Worm (Caenorhabditis elegans) whole organism, L4 larva: ENCODE measurements around the gene cdc-73.

Source experiments
- D1046.2 ChIP-seq: fragments of 200-800 bp; sonication (Bioruptor generic); IDR thresholded peaks from 2 replicates; pipeline ENCODE4 v1.3.6; 2022; ENCODE audit warnings: missing genetic modification characterization, missing compliant biosample characterization
- F10B5.3 ChIP-seq: sonication (generic microtip); optimal IDR thresholded peaks from 2 replicates; lab custom pipeline; 2016; ENCODE audit warnings: mild to moderate bottlenecking, missing genetic modification characterization, missing compliant biosample characterization
- F26F4.8 ChIP-seq: fragments of 200-800 bp; sonication (Bioruptor generic); conservative IDR thresholded peaks from 2 replicates; pipeline ENCODE4 v1.3.6; 2022; ENCODE audit warnings: missing genetic modification characterization, missing compliant biosample characterization
- R02D3.7 ChIP-seq: fragments of 150-350 bp; sonication (generic microtip); optimal IDR thresholded peaks from 3 replicates; lab custom pipeline; 2014; ENCODE audit warnings: missing biosample characterization, missing genetic modification characterization
- T26A8.4 ChIP-seq: fragments of 200-800 bp; sonication (Bioruptor generic); IDR thresholded peaks from 2 replicates; pipeline ENCODE4 v1.3.6; 2022; ENCODE audit warnings: missing genetic modification characterization, missing compliant biosample characterization
- Y105C5A.15 ChIP-seq: fragments of 200-800 bp; sonication (Bioruptor generic); IDR thresholded peaks from 2 replicates; pipeline ENCODE4 v1.3.6; 2022; ENCODE audit warnings: missing genetic modification characterization, missing compliant biosample characterization
- Y5F2A.4 ChIP-seq: fragments of 200-800 bp; sonication (Bioruptor generic); optimal IDR thresholded peaks from 2 replicates; lab custom pipeline; 2018; ENCODE audit warnings: mild to moderate bottlenecking, missing genetic modification characterization, missing compliant biosample characterization
- aly-2 ChIP-seq: sonication (generic microtip); optimal IDR thresholded peaks from 2 replicates; lab custom pipeline; 2018; ENCODE audit warnings: missing biosample characterization, missing genetic modification characterization
- attf-4 ChIP-seq: sonication (generic microtip); optimal IDR thresholded peaks from 3 replicates; lab custom pipeline; 2017; ENCODE audit warnings: missing biosample characterization, missing genetic modification characterization
- ceh-28 ChIP-seq: fragments of 150-350 bp; optimal IDR thresholded peaks from 2 replicates; lab custom pipeline; 2014; ENCODE audit warnings: missing biosample characterization, missing genetic modification reagents, missing genetic modification characterization
- ceh-62 ChIP-seq: sonication (generic microtip); optimal IDR thresholded peaks from 2 replicates; lab custom pipeline; 2017; ENCODE audit warnings: missing biosample characterization, missing genetic modification characterization
- ceh-82 ChIP-seq: sonication (generic microtip); optimal IDR thresholded peaks from 2 replicates; lab custom pipeline; 2017; ENCODE audit warnings: missing biosample characterization, missing genetic modification characterization
- ces-1 ChIP-seq: fragments of 150-350 bp; sonication (generic microtip); optimal IDR thresholded peaks from 4 replicates; lab custom pipeline; 2014; ENCODE audit warnings: missing biosample characterization, missing genetic modification reagents, missing genetic modification characterization
- daf-16 ChIP-seq, 3 experiments: sonication (generic microtip); optimal IDR thresholded peaks; 2 replicates each; lab custom pipeline; 2016 to 2017; ENCODE audit warnings: missing genetic modification characterization in 3 of 3, missing genetic modification reagents in 3 of 3, mild to moderate bottlenecking in 2 of 3, missing compliant biosample characterization in 2 of 3, missing biosample characterization in 1 of 3, moderate library complexity in 1 of 3
- dmd-8 ChIP-seq: fragments of 200-800 bp; sonication (Bioruptor generic); IDR thresholded peaks from 2 replicates; pipeline ENCODE4 v1.3.6; 2022; ENCODE audit warnings: missing genetic modification characterization, missing compliant biosample characterization
- dmd-9 ChIP-seq: fragments of 200-800 bp; sonication (Bioruptor generic); IDR thresholded peaks from 2 replicates; pipeline ENCODE4 v1.3.6; 2022; ENCODE audit warnings: missing genetic modification reagents, missing genetic modification characterization, missing compliant biosample characterization
- egl-27 ChIP-seq: sonication (generic microtip); optimal IDR thresholded peaks from 3 replicates; lab custom pipeline; 2017; ENCODE audit warnings: missing biosample characterization, missing genetic modification reagents, missing genetic modification characterization
- egl-43 ChIP-seq: fragments of 200-800 bp; sonication (Bioruptor generic); IDR thresholded peaks from 2 replicates; pipeline ENCODE4 v1.3.6; 2022; ENCODE audit warnings: missing genetic modification reagents, missing genetic modification characterization, missing compliant biosample characterization
- jun-1 ChIP-seq: fragments of 150-350 bp; optimal IDR thresholded peaks from 2 replicates; lab custom pipeline; 2014; ENCODE audit warnings: missing biosample characterization, missing genetic modification reagents, missing genetic modification characterization
- lin-13 ChIP-seq: fragments of 150-350 bp; optimal IDR thresholded peaks from 2 replicates; lab custom pipeline; 2014; ENCODE audit warnings: missing biosample characterization, missing genetic modification reagents, missing genetic modification characterization
- lin-15B ChIP-seq: fragments of 150-350 bp; sonication (generic microtip); optimal IDR thresholded peaks from 3 replicates; lab custom pipeline; 2014; ENCODE audit warnings: missing biosample characterization, missing genetic modification characterization
- lin-29 ChIP-seq: fragments of 200-800 bp; sonication (Bioruptor generic); IDR thresholded peaks from 2 replicates; pipeline ENCODE4 v1.3.6; 2022; ENCODE audit warnings: missing genetic modification reagents, missing genetic modification characterization, missing compliant biosample characterization
- lin-39 ChIP-seq: fragments of 150-350 bp; optimal IDR thresholded peaks from 2 replicates; lab custom pipeline; 2014; ENCODE audit warnings: missing biosample characterization, missing genetic modification reagents, missing genetic modification characterization
- lir-3 ChIP-seq: sonication (generic microtip); optimal IDR thresholded peaks from 2 replicates; lab custom pipeline; 2016; ENCODE audit warnings: mild to moderate bottlenecking, missing genetic modification characterization, missing compliant biosample characterization
- lsy-2 ChIP-seq, 2 experiments: fragments of 150-350 bp in 1 of 2; sonication (generic microtip) in 1 of 2; optimal IDR thresholded peaks; 2 replicates each; lab custom pipeline; 2014 to 2017; ENCODE audit warnings: missing biosample characterization in 2 of 2, missing genetic modification characterization in 2 of 2
- madf-5 ChIP-seq, 2 experiments: fragments of 200-800 bp; sonication (Bioruptor generic); IDR thresholded peaks; 2 replicates each; pipeline ENCODE4 v1.3.6; 2022; ENCODE audit warnings: missing compliant biosample characterization in 2 of 2, missing genetic modification characterization in 2 of 2
- madf-9 ChIP-seq: fragments of 200-800 bp; sonication (Bioruptor generic); conservative IDR thresholded peaks from 2 replicates; pipeline ENCODE4 v1.3.6; 2022; ENCODE audit warnings: missing genetic modification reagents, missing genetic modification characterization, missing compliant biosample characterization
- mdl-1 ChIP-seq, 2 experiments: fragments of 150-350 bp in 1 of 2; sonication (generic microtip) in 1 of 2; optimal IDR thresholded peaks; 2 replicates each; lab custom pipeline; 2014 to 2017; ENCODE audit warnings: missing biosample characterization in 2 of 2, missing genetic modification characterization in 2 of 2
- mdt-29 ChIP-seq: fragments of 200-800 bp; sonication (Bioruptor generic); IDR thresholded peaks from 2 replicates; pipeline ENCODE4 v1.3.6; 2022; ENCODE audit warnings: missing genetic modification reagents, missing genetic modification characterization, missing compliant biosample characterization
- mep-1 ChIP-seq: fragments of 150-350 bp; sonication (generic microtip); optimal IDR thresholded peaks from 3 replicates; lab custom pipeline; 2014; ENCODE audit warnings: missing biosample characterization, missing genetic modification characterization
- mxl-2 ChIP-seq: fragments of 200-800 bp; sonication (Bioruptor generic); conservative IDR thresholded peaks from 2 replicates; pipeline ENCODE4 v1.3.6; 2022; ENCODE audit warnings: missing genetic modification reagents, missing genetic modification characterization, missing compliant biosample characterization
- mxl-3 ChIP-seq: fragments of 200-800 bp; sonication (Bioruptor generic); optimal IDR thresholded peaks from 2 replicates; lab custom pipeline; 2018; ENCODE audit warnings: mild to moderate bottlenecking, missing genetic modification characterization, missing compliant biosample characterization
- nhr-102 ChIP-seq: sonication (generic microtip); optimal IDR thresholded peaks from 2 replicates; lab custom pipeline; 2016; ENCODE audit warnings: mild to moderate bottlenecking, missing genetic modification characterization, moderate library complexity, missing compliant biosample characterization
- nhr-11 ChIP-seq: fragments of 150-350 bp; optimal IDR thresholded peaks from 2 replicates; lab custom pipeline; 2014; ENCODE audit warnings: missing biosample characterization, missing genetic modification characterization
- nhr-237 ChIP-seq: sonication (generic microtip); optimal IDR thresholded peaks from 2 replicates; lab custom pipeline; 2017; ENCODE audit warnings: missing biosample characterization, missing genetic modification characterization
- nhr-28 ChIP-seq: fragments of 150-350 bp; optimal IDR thresholded peaks from 2 replicates; lab custom pipeline; 2014; ENCODE audit warnings: missing biosample characterization, missing genetic modification characterization
- nhr-41 ChIP-seq: fragments of 200-800 bp; sonication (Bioruptor generic); IDR thresholded peaks from 2 replicates; pipeline ENCODE4 v1.3.6; 2022; ENCODE audit warnings: missing genetic modification reagents, missing genetic modification characterization, missing compliant biosample characterization
- nhr-42 ChIP-seq: fragments of 200-800 bp; sonication (Bioruptor generic); IDR thresholded peaks from 2 replicates; pipeline ENCODE4 v1.3.6; 2022; ENCODE audit warnings: missing genetic modification characterization, missing compliant biosample characterization
- nhr-48 ChIP-seq: sonication (generic microtip); optimal IDR thresholded peaks from 2 replicates; lab custom pipeline; 2016; ENCODE audit warnings: mild to moderate bottlenecking, missing genetic modification characterization, missing compliant biosample characterization
- nhr-76 ChIP-seq: fragments of 150-350 bp; optimal IDR thresholded peaks from 2 replicates; lab custom pipeline; 2014; ENCODE audit warnings: missing biosample characterization, missing genetic modification characterization
- pha-4 ChIP-seq, 2 experiments: fragments of 150-350 bp in 1 of 2; fragments of 200-800 bp in 1 of 2; sonication (Bioruptor generic) in 1 of 2; IDR thresholded peaks in 1 of 2; optimal IDR thresholded peaks in 1 of 2; 2 replicates each; pipeline versions ENCODE4 v1.3.6 to Lab custom; 2014 to 2022; ENCODE audit warnings: missing genetic modification characterization in 2 of 2, missing genetic modification reagents in 2 of 2, missing biosample characterization in 1 of 2, missing compliant biosample characterization in 1 of 2
- set-16 ChIP-seq: fragments of 200-800 bp; sonication (Bioruptor generic); IDR thresholded peaks from 2 replicates; pipeline ENCODE4 v1.3.6; 2022; ENCODE audit warnings: missing genetic modification reagents, missing genetic modification characterization, missing compliant biosample characterization
- spr-3 ChIP-seq: fragments of 200-800 bp; sonication (Bioruptor generic); optimal IDR thresholded peaks from 2 replicates; lab custom pipeline; 2018; ENCODE audit warnings: mild to moderate bottlenecking, missing genetic modification characterization, missing compliant biosample characterization
- tag-97 ChIP-seq: fragments of 200-800 bp; sonication (Bioruptor generic); IDR thresholded peaks from 2 replicates; pipeline ENCODE4 v1.3.6; 2022; ENCODE audit warnings: missing genetic modification characterization, missing compliant biosample characterization
- unc-39 ChIP-seq: sonication (generic microtip); optimal IDR thresholded peaks from 2 replicates; lab custom pipeline; 2017; ENCODE audit warnings: missing biosample characterization, missing genetic modification characterization
- vab-7 ChIP-seq: fragments of 200-800 bp; sonication (Bioruptor generic); IDR thresholded peaks from 2 replicates; pipeline ENCODE4 v1.3.6; 2022; ENCODE audit warnings: missing genetic modification reagents, missing genetic modification characterization, missing compliant biosample characterization
- zag-1 ChIP-seq: fragments of 150-350 bp; optimal IDR thresholded peaks from 2 replicates; lab custom pipeline; 2014; ENCODE audit warnings: missing biosample characterization, missing genetic modification characterization
- zip-11 ChIP-seq: fragments of 200-800 bp; sonication (Bioruptor generic); IDR thresholded peaks from 2 replicates; pipeline ENCODE4 v1.3.6; 2022; ENCODE audit warnings: missing genetic modification characterization, missing compliant biosample characterization
- zip-2 ChIP-seq: fragments of 150-350 bp; optimal IDR thresholded peaks from 2 replicates; lab custom pipeline; 2014; ENCODE audit warnings: missing biosample characterization, missing genetic modification characterization
- ztf-11 ChIP-seq: fragments of 150-350 bp; optimal IDR thresholded peaks from 2 replicates; lab custom pipeline; 2014; ENCODE audit warnings: missing biosample characterization, missing genetic modification characterization

The cdc-73 gene

DNA sequence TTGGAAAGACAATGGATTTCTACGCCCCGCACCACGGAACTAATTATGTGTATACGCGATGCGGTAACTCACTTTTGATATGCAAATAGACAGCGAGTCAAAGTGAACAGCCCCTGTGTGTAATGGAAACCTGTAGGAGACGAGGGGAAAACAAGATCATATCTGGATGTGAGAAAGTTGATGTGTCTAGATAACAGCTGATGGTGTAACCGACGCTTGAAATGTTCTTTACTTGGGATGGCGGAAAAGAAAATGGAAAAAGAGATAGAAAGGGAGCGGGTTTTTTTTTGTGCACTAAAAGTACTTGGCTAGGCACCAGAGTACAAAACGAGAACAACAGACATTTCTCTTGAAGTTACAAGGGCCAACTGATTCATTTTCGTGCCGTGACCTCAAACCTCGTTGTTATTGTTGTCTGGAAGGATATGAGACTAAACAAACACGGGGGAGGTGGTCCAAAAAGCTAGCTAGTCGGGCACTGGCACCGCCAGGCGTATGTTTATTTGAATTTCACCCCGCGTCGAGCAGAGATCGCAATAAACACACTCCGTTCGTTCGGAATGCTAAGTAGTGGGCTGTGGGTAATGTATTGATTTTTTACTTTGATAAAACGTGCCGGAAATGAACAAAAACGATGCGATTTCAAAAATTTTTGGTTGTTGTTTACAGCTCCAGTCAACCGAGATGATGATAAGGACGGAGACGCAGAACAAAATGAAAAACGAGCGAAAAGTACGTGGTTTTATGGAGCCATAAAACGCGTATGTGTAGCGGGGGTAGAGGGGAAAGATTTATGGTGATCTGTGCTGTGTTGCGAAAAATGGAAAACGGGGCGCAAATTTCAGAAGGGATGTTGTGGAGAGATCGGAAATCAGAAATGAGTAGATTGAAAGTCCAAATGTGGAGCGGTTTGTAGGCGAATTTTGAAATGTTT, 20.3 kb upstream of the cdc-73 start (continued):
- TF ChIP-seq mxl-3 (GFP tag; lab: Kevin White, UChicago) (no peak), mdt-29 (GFP tag; lab: Robert Waterston, UW) (no peak), dmd-9 (GFP tag; lab: Robert Waterston, UW) (no peak), lir-3 (tag; lab: Kevin White, UChicago) (no peak), dmd-8 (GFP tag; lab: Robert Waterston, UW) (no peak), daf-16 (GFP tag; optimal IDR thresholded peaks at IDR 0.05; lab: Kevin White, UChicago) (peak in 1 of 2 experiments; percentile 87), daf-16 (tag; optimal IDR thresholded peaks at IDR 0.05; lab: Kevin White, UChicago) (peak; percentile 79), tag-97 (GFP tag; lab: Robert Waterston, UW) (no peak), T26A8.4 (GFP tag; lab: Robert Waterston, UW) (no peak), aly-2 (tag; lab: Kevin White, UChicago) (no peak), lsy-2 (tag; optimal IDR thresholded peaks at IDR 0.05; lab: Kevin White, UChicago) (no peak), ceh-82 (no peak), nhr-48 (tag; lab: Kevin White, UChicago) (no peak), zip-11 (GFP tag; lab: Robert Waterston, UW) (no peak), nhr-102 (tag; lab: Kevin White, UChicago) (no peak), egl-43 (GFP tag; lab: Robert Waterston, UW) (no peak), madf-9 (GFP tag; lab: Robert Waterston, UW) (no peak), lin-29 (GFP tag; lab: Robert Waterston, UW) (no peak), attf-4 (tag; lab: Kevin White, UChicago) (no peak), egl-27 (tag; lab: Kevin White, UChicago) (no peak), nhr-76 (tag; lab: Kevin White, UChicago) (no peak), mxl-2 (GFP tag; lab: Robert Waterston, UW) (no peak), lin-15B (no peak), unc-39 (no peak), mep-1 (tag; lab: Kevin White, UChicago) (no peak), F10B5.3 (tag; lab: Kevin White, UChicago) (no peak), zag-1 (tag; lab: Kevin White, UChicago) (no peak), spr-3 (GFP tag; lab: Kevin White, UChicago) (no peak), nhr-11 (tag; lab: Kevin White, UChicago) (peak; percentile 57), nhr-237 (no peak), set-16 (no peak), zip-2 (tag; lab: Kevin White, UChicago) (no peak), ces-1 (GFP tag; lab: Kevin White, UChicago) (no peak), lin-13 (GFP tag; lab: Kevin White, UChicago) (no peak), nhr-42 (GFP tag; lab: Robert Waterston, UW) (no peak), lin-39 (no peak), ceh-62 (tag; lab: Kevin White, UChicago) (no peak), Y105C5A.15 (GFP tag; lab: Robert Waterston, UW) (no peak), ceh-28 (tag; lab: Kevin White, UChicago) (peak; percentile 5), D1046.2 (GFP tag; lab: Robert Waterston, UW) (no peak), jun-1 (no peak), nhr-41 (no peak), pha-4 (GFP tag; IDR thresholded peaks at IDR 0.05; lab: Robert Waterston, UW) (no peak), pha-4 (tag; optimal IDR thresholded peaks at IDR 0.05; lab: Kevin White, UChicago) (peak; percentile 76), Y5F2A.4 (GFP tag; lab: Kevin White, UChicago) (no peak), madf-5 (GFP tag; IDR thresholded peaks at IDR 0.05; lab: Robert Waterston, UW) (no peak), vab-7 (GFP tag; lab: Robert Waterston, UW) (no peak), R02D3.7 (tag; lab: Kevin White, UChicago) (no peak), F26F4.8 (GFP tag; lab: Robert Waterston, UW) (no peak), mdl-1 (tag; optimal IDR thresholded peaks at IDR 0.05; lab: Kevin White, UChicago) (peak; percentile 1 to 34), ztf-11 (tag; lab: Kevin White, UChicago) (no peak), nhr-28 (peak; percentile 71)
